Worm (Caenorhabditis elegans): ENCODE results near the gene C54C6.5.

C54C6.5 gene

ce11 chrIII:3542105-3542504 lies 7.5 kb downstream of the C54C6.5 start:
- TF ChIP-seq zip-8 (tag; optimal IDR thresholded peaks at IDR 0.05) (no peak), ces-1 (GFP tag; optimal IDR thresholded peaks at IDR 0.05) (peak; percentile 89)

DNA sequence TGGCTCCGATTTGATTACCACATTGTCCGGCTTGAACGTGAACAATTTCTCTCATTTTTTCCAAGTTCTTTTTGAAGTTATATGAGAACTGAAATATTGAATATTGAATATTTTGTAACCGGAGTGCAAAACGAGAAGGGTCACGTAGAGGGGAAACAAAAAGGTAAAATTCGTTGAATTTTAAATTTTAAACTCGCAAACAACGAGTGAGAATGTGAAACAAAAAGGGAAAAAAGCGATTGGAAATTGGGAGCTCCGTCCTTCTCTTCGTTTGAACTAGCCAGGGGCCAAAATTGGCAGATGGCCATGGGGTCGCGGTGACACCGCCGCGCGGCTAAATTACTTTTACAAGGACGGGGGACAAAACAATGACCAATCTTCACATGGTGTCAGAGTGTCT lies 8.1 kb downstream of the C54C6.5 start, which contains the start of gene ben-1:
TSS of gene ben-1 (minus strand) at position 101 of the 400 bp plus-strand sequence.
- TF ChIP-seq tbx-8 (GFP tag; optimal IDR thresholded peaks at IDR 0.05) (no peak), cnd-1 (tag; optimal IDR thresholded peaks at IDR 0.05) (no peak), unc-120 (tag; optimal IDR thresholded peaks at IDR 0.05; ENCODE audit: poor library complexity, severe bottlenecking) (no peak), snpc-4 (tag; optimal IDR thresholded peaks at IDR 0.05) (no peak), nhr-76 (tag; optimal IDR thresholded peaks at IDR 0.05) (no peak), blmp-1 (tag; optimal IDR thresholded peaks at IDR 0.05) (no peak), sptf-1 (tag; optimal IDR thresholded peaks at IDR 0.05) (no peak), flh-1 (GFP tag; optimal IDR thresholded peaks at IDR 0.05) (no peak), drap-1 (GFP tag; optimal IDR thresholded peaks at IDR 0.05) (no peak), ces-1 (GFP tag; optimal IDR thresholded peaks at IDR 0.05) (no peak), hlh-1 (tag; optimal IDR thresholded peaks at IDR 0.05) (no peak)

DNA sequence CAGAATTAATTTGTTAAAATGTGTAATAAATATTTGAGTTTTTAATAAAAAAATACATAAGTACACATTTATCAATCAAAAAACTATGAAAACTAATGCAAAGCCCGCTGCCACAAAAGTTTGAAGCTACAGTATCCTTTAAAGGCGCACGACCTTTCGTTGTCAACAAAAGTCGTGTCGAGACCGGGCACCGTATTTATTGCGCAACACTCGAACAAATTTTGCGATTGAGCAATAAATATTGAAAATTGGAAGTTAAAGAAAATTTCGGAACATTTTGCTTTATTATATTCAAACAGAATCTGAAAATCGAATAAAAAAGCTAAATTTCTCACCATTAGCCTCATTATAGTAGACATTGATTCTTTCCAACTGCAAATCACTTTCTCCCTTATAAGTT lies 8.6 kb downstream of the C54C6.5 start:
- TF ChIP-seq snpc-4 (tag; optimal IDR thresholded peaks at IDR 0.05): no peak
- TF ChIP-seq zip-8 (tag; optimal IDR thresholded peaks at IDR 0.05): peak; percentile 92

DNA sequence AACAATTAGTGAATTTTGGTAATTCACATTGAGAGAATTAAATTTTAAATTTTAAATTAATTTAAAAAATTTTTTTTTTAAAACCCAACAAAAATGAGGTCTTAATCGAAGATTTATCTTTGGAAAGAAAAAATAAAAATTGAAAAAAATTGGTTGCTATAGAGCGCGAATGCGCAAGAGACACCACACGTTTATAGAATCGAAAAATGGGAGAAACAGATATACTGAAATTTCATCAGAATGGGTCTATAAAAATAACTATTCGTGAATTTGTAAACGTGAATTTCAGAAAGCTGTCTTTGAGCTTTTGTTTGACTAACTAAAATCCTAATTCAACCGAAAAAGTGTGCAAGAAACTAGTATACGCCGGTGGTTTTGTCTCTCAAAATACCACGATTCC lies 9.2 kb downstream of the C54C6.5 start:
- TF ChIP-seq sptf-1 (tag; optimal IDR thresholded peaks at IDR 0.05) (peak; percentile 52), sem-2 (GFP tag; optimal IDR thresholded peaks at IDR 0.05) (no peak), lsy-2 (tag; optimal IDR thresholded peaks at IDR 0.05) (peak; percentile 64), tbx-8 (GFP tag; optimal IDR thresholded peaks at IDR 0.05) (peak; percentile 56), nhr-237 (tag; optimal IDR thresholded peaks at IDR 0.05) (peak; percentile 56), ceh-39 (tag; optimal IDR thresholded peaks at IDR 0.05) (peak; percentile 22), nhr-2 (tag; optimal IDR thresholded peaks at IDR 0.05) (peak; percentile 10), snpc-4 (tag; optimal IDR thresholded peaks at IDR 0.05) (no peak), mab-5 (tag; optimal IDR thresholded peaks at IDR 0.05) (no peak), ces-1 (GFP tag; optimal IDR thresholded peaks at IDR 0.05) (no peak), mep-1 (tag; optimal IDR thresholded peaks at IDR 0.05) (peak; percentile 6), blmp-1 (tag; optimal IDR thresholded peaks at IDR 0.05) (no peak)

DNA sequence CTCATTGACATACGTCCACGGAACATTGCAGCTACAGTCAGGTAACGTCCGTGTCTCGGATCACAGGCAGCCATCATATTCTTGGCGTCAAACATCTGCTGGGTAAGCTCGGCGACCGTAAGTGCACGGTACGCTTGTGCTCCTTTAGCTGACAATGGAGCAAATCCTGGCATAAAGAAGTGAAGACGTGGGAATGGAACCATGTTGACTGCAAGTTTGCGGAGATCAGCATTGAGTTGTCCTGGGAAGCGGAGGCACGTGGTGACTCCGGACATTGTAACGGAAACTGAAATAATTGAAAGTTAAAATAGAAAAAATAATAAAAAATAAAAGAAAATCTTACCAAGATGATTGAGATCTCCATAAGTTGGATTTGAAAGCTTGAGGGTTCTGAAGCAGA lies 10.2 kb downstream of the C54C6.5 start:
- TF ChIP-seq mab-5 (tag; optimal IDR thresholded peaks at IDR 0.05) (no peak), ham-2 (GFP tag; optimal IDR thresholded peaks at IDR 0.05) (no peak), bed-3 (GFP tag; optimal IDR thresholded peaks at IDR 0.05) (no peak), nhr-237 (tag; optimal IDR thresholded peaks at IDR 0.05) (no peak), tbx-8 (GFP tag; optimal IDR thresholded peaks at IDR 0.05) (no peak), nhr-76 (tag; optimal IDR thresholded peaks at IDR 0.05) (no peak), sem-2 (GFP tag; optimal IDR thresholded peaks at IDR 0.05) (no peak), hlh-1 (tag; optimal IDR thresholded peaks at IDR 0.05) (no peak), lin-32 (GFP tag; optimal IDR thresholded peaks at IDR 0.05) (no peak), M03D4.4 (tag; optimal IDR thresholded peaks at IDR 0.05) (no peak), unc-39 (tag; optimal IDR thresholded peaks at IDR 0.05) (no peak), drap-1 (GFP tag; optimal IDR thresholded peaks at IDR 0.05) (no peak), nhr-12 (tag; optimal IDR thresholded peaks at IDR 0.05) (no peak), unc-120 (tag; optimal IDR thresholded peaks at IDR 0.05; ENCODE audit: poor library complexity, severe bottlenecking) (no peak), elt-1 (tag; optimal IDR thresholded peaks at IDR 0.05; ENCODE audit: borderline replicate concordance, insufficient read depth) (no peak), lin-13 (tag; optimal IDR thresholded peaks at IDR 0.05) (no peak)

DNA sequence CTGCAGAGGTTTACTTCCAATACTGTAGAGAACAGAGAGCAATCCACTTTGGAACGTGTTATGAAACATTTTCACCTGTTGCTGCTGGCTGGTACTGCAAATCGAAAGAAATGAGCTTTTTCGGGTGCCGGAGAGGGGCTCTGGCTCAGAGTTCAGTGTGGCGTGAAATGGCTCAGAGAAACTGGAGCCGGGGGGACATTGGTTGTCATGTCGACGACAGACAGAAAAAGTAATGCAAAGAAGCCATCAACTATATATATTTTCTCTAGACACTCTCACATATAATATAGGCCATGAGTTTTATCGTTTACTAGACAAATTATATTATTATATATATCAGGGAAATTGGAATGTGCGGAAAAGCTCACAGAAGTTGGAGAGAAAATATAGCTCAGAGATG lies 12.2 kb downstream of the C54C6.5 start, which contains the start of gene cfap-20:
TSS of gene cfap-20 (minus strand) at position 101 of the 400 bp plus-strand sequence.
- TF ChIP-seq hlh-1 (tag; optimal IDR thresholded peaks at IDR 0.05) (no peak), nhr-12 (tag; optimal IDR thresholded peaks at IDR 0.05) (no peak), mls-2 (tag; optimal IDR thresholded peaks at IDR 0.05) (no peak), mab-5 (tag; optimal IDR thresholded peaks at IDR 0.05) (no peak), snpc-4 (tag; optimal IDR thresholded peaks at IDR 0.05) (no peak), ces-1 (GFP tag; optimal IDR thresholded peaks at IDR 0.05) (no peak), bed-3 (GFP tag; optimal IDR thresholded peaks at IDR 0.05) (no peak), tbx-8 (GFP tag; optimal IDR thresholded peaks at IDR 0.05) (no peak), lin-32 (GFP tag; optimal IDR thresholded peaks at IDR 0.05) (no peak), nhr-76 (tag; optimal IDR thresholded peaks at IDR 0.05) (no peak), mep-1 (tag; optimal IDR thresholded peaks at IDR 0.05) (no peak), ztf-11 (tag; optimal IDR thresholded peaks at IDR 0.05) (no peak), unc-120 (tag; optimal IDR thresholded peaks at IDR 0.05; ENCODE audit: poor library complexity, severe bottlenecking) (no peak), unc-62 (GFP tag; optimal IDR thresholded peaks at IDR 0.05) (no peak), unc-39 (tag; optimal IDR thresholded peaks at IDR 0.05) (no peak), flh-1 (GFP tag; optimal IDR thresholded peaks at IDR 0.05) (no peak), ceh-39 (tag; optimal IDR thresholded peaks at IDR 0.05) (no peak), elt-1 (tag; optimal IDR thresholded peaks at IDR 0.05; ENCODE audit: borderline replicate concordance, insufficient read depth) (no peak)

Data from whole organism, mixed stage, embryonic.